Fruit fly (Drosophila melanogaster) whole organism, embryonic: Measurements from ENCODE around the gene CG32855.

Experiments used
- Asciz ChIP-seq: fragments of 200-800 bp; sonication (Bioruptor generic); optimal IDR thresholded peaks from 2 replicates; lab custom pipeline; 2017; ENCODE audit warnings: missing biosample characterization, mild to moderate bottlenecking, missing genetic modification characterization, missing genetic modification reagents
- Awh ChIP-seq: fragments of 200-800 bp; sonication (Bioruptor generic); IDR thresholded peaks from 2 replicates; pipeline ENCODE4, ENCODE4 v1.3.6; 2022; ENCODE audit warnings: missing biosample characterization, missing genetic modification characterization
- B-H2 ChIP-seq: fragments of 200-800 bp; sonication (Bioruptor generic); optimal IDR thresholded peaks from 2 replicates; lab custom pipeline; 2018; ENCODE audit warnings: missing biosample characterization, mild to moderate bottlenecking, missing genetic modification characterization
- Bgb ChIP-seq: fragments of 200-800 bp; sonication (Bioruptor generic); IDR thresholded peaks from 2 replicates; pipeline ENCODE4 v1.3.6; 2022; ENCODE audit warnings: missing biosample characterization, missing genetic modification characterization; ENCODE audit not compliant: partially characterized antibody
- CG1024 ChIP-seq: fragments of 200-800 bp; sonication (Bioruptor generic); IDR thresholded peaks from 2 replicates; pipeline ENCODE4 v1.3.6; 2022; ENCODE audit warnings: missing biosample characterization, missing genetic modification characterization
- CG10462 ChIP-seq: fragments of 200-800 bp; sonication (Bioruptor generic); optimal IDR thresholded peaks from 2 replicates; lab custom pipeline; 2016; ENCODE audit warnings: missing biosample characterization, missing genetic modification characterization
- CG10959 ChIP-seq: fragments of 200-800 bp; sonication (Bioruptor generic); IDR thresholded peaks from 2 replicates; pipeline ENCODE4 v1.3.6; 2022; ENCODE audit warnings: missing biosample characterization, missing genetic modification characterization
- CG1233 ChIP-seq: fragments of 200-800 bp; sonication (Bioruptor generic); optimal IDR thresholded peaks from 4 replicates; lab custom pipeline; 2018; ENCODE audit warnings: missing biosample characterization, mild to moderate bottlenecking, missing genetic modification characterization
- CG12659 ChIP-seq: fragments of 200-800 bp; sonication (Bioruptor generic); optimal IDR thresholded peaks from 3 replicates; lab custom pipeline; 2017; ENCODE audit warnings: mild to moderate bottlenecking, missing biosample characterization, missing genetic modification reagents, missing genetic modification characterization
- CG15011 ChIP-seq: fragments of 200-800 bp; sonication (Bioruptor generic); optimal IDR thresholded peaks from 3 replicates; lab custom pipeline; 2018; ENCODE audit warnings: missing biosample characterization, mild to moderate bottlenecking, missing genetic modification characterization
- CG16815 ChIP-seq: fragments of 200-800 bp; sonication (Bioruptor generic); optimal IDR thresholded peaks from 3 replicates; lab custom pipeline; 2017; ENCODE audit warnings: missing biosample characterization, mild to moderate bottlenecking, missing genetic modification characterization
- CG18476 ChIP-seq: fragments of 200-800 bp; sonication (Bioruptor generic); optimal IDR thresholded peaks from 2 replicates; lab custom pipeline; 2016; ENCODE audit warnings: missing biosample characterization, mild to moderate bottlenecking, missing genetic modification characterization
- CG2129 ChIP-seq: fragments of 200-800 bp; sonication (Bioruptor generic); IDR thresholded peaks from 2 replicates; pipeline ENCODE4 v1.3.6; 2022; ENCODE audit warnings: missing biosample characterization, missing genetic modification characterization; ENCODE audit not compliant: partially characterized antibody
- CG30020 ChIP-seq: fragments of 200-800 bp; optimal IDR thresholded peaks from 2 replicates; lab custom pipeline; 2019; ENCODE audit warnings: missing biosample characterization, mild to moderate bottlenecking, missing genetic modification characterization, moderate library complexity
- CG4282 ChIP-seq: fragments of 200-800 bp; sonication (Bioruptor generic); optimal IDR thresholded peaks from 2 replicates; lab custom pipeline; 2016; ENCODE audit warnings: missing biosample characterization, missing genetic modification characterization
- CG43689 ChIP-seq: fragments of 200-800 bp; sonication (Bioruptor generic); IDR thresholded peaks from 2 replicates; pipeline ENCODE4 v1.3.6; 2022; ENCODE audit warnings: missing biosample characterization, missing genetic modification characterization
- CG5180 ChIP-seq: fragments of 200-800 bp; sonication (Bioruptor generic); optimal IDR thresholded peaks from 3 replicates; lab custom pipeline; 2017; ENCODE audit warnings: missing biosample characterization, missing genetic modification characterization, mild to moderate bottlenecking, moderate library complexity, missing genetic modification reagents
- CG5953 ChIP-seq: fragments of 200-800 bp; sonication (Bioruptor generic); IDR thresholded peaks from 2 replicates; pipeline ENCODE4 v1.3.6; 2022; ENCODE audit warnings: missing biosample characterization, missing genetic modification characterization
- CG7372 ChIP-seq: fragments of 200-800 bp; sonication (Bioruptor generic); IDR thresholded peaks from 2 replicates; pipeline ENCODE4 v1.3.6; 2022; ENCODE audit warnings: missing biosample characterization, missing genetic modification characterization
- CG8388 ChIP-seq: fragments of 200-800 bp; sonication (Bioruptor generic); optimal IDR thresholded peaks from 2 replicates; lab custom pipeline; 2019; ENCODE audit warnings: missing biosample characterization, mild to moderate bottlenecking, missing genetic modification characterization, moderate library complexity
- CG9609 ChIP-seq: fragments of 200-800 bp; sonication (Bioruptor generic); optimal IDR thresholded peaks from 3 replicates; lab custom pipeline; 2016; ENCODE audit warnings: missing biosample characterization, missing genetic modification characterization
- CG9817 ChIP-seq: fragments of 200-800 bp; sonication (Bioruptor generic); optimal IDR thresholded peaks from 2 replicates; lab custom pipeline; 2018; ENCODE audit warnings: missing biosample characterization, mild to moderate bottlenecking, missing genetic modification characterization, moderate library complexity
- CG9932 ChIP-seq: fragments of 200-800 bp; sonication (Bioruptor generic); IDR thresholded peaks from 2 replicates; pipeline ENCODE4 v1.3.6; 2022; ENCODE audit warnings: missing biosample characterization, missing genetic modification characterization
- CrebB ChIP-seq: fragments of 200-800 bp; sonication (Bioruptor generic); optimal IDR thresholded peaks from 3 replicates; lab custom pipeline; 2018; ENCODE audit warnings: missing biosample characterization, mild to moderate bottlenecking, missing genetic modification characterization
- Dek ChIP-seq: fragments of 200-800 bp; sonication (Bioruptor generic); optimal IDR thresholded peaks from 3 replicates; lab custom pipeline; 2019; ENCODE audit warnings: missing biosample characterization, mild to moderate bottlenecking, missing genetic modification characterization, moderate library complexity
- H2.0 ChIP-seq: fragments of 200-800 bp; sonication (Bioruptor generic); IDR thresholded peaks from 2 replicates; pipeline ENCODE4 v1.3.6; 2022; ENCODE audit warnings: missing biosample characterization, missing genetic modification characterization
- HmgD ChIP-seq: fragments of 200-800 bp; sonication (Bioruptor generic); optimal IDR thresholded peaks from 3 replicates; lab custom pipeline; 2016; ENCODE audit warnings: missing biosample characterization, missing genetic modification characterization
- Kr ChIP-seq: fragments of 200-800 bp; sonication (Bioruptor generic); optimal IDR thresholded peaks from 2 replicates; lab custom pipeline; 2017; ENCODE audit warnings: missing biosample characterization, mild to moderate bottlenecking, missing genetic modification characterization
- Six4 ChIP-seq: fragments of 200-800 bp; sonication (Bioruptor generic); optimal IDR thresholded peaks from 2 replicates; lab custom pipeline; 2016; ENCODE audit warnings: missing biosample characterization, missing genetic modification characterization
- Sox100B ChIP-seq: fragments of 200-800 bp; sonication (Bioruptor generic); optimal IDR thresholded peaks from 3 replicates; lab custom pipeline; 2018; ENCODE audit warnings: missing biosample characterization, mild to moderate bottlenecking, missing genetic modification characterization
- Sox102F ChIP-seq: fragments of 200-800 bp; sonication (Bioruptor generic); optimal IDR thresholded peaks from 2 replicates; lab custom pipeline; 2018; ENCODE audit warnings: missing biosample characterization, mild to moderate bottlenecking, missing genetic modification characterization, moderate library complexity
- Trl ChIP-seq, 3 experiments: fragments of >200 bp in 2 of 3; fragments of 200-800 bp in 1 of 3; sonication (Bioruptor generic) in 1 of 3; optimal IDR thresholded peaks; 2 replicates in 1 of 3; 3 replicates in 2 of 3; lab custom pipeline; 2016 to 2017; ENCODE audit warnings: missing biosample characterization in 1 of 3, missing genetic modification characterization in 1 of 3
- Usf ChIP-seq: fragments of 200-800 bp; sonication (Bioruptor generic); optimal IDR thresholded peaks from 2 replicates; lab custom pipeline; 2017; ENCODE audit warnings: missing genotype, missing biosample characterization, missing genetic modification characterization
- amos ChIP-seq: fragments of 200-800 bp; sonication (Bioruptor generic); IDR thresholded peaks from 2 replicates; pipeline ENCODE4 v1.3.6; 2022; ENCODE audit warnings: missing biosample characterization, missing genetic modification characterization; ENCODE audit not compliant: partially characterized antibody
- aop ChIP-seq: fragments of 200-800 bp; sonication (Bioruptor generic); IDR thresholded peaks from 2 replicates; pipeline ENCODE4 v1.3.6; 2022; ENCODE audit warnings: missing biosample characterization, missing genetic modification characterization
- corto ChIP-seq: fragments of 200-800 bp; sonication (Bioruptor generic); optimal IDR thresholded peaks from 2 replicates; lab custom pipeline; 2016; ENCODE audit warnings: missing biosample characterization, mild to moderate bottlenecking, missing genetic modification characterization, moderate library complexity
- ems ChIP-seq: fragments of 200-800 bp; sonication (Bioruptor generic); optimal IDR thresholded peaks from 3 replicates; lab custom pipeline; 2016; ENCODE audit warnings: missing biosample characterization, missing genetic modification characterization
- ftz-f1 ChIP-seq: fragments of 200-800 bp; sonication (Bioruptor generic); optimal IDR thresholded peaks from 2 replicates; lab custom pipeline; 2016; ENCODE audit warnings: missing biosample characterization, missing genetic modification characterization
- hth ChIP-seq: fragments of >200 bp; optimal IDR thresholded peaks from 2 replicates; lab custom pipeline; 2017; ENCODE audit warnings: inconsistent platforms
- jumu ChIP-seq: fragments of 200-800 bp; sonication (Bioruptor generic); optimal IDR thresholded peaks from 3 replicates; lab custom pipeline; 2016; ENCODE audit warnings: missing biosample characterization, missing genetic modification characterization
- klu ChIP-seq: fragments of 200-800 bp; sonication (Bioruptor generic); IDR thresholded peaks from 2 replicates; pipeline ENCODE4 v1.3.6; 2022; ENCODE audit warnings: missing biosample characterization, missing genetic modification characterization
- nerfin-1 ChIP-seq: fragments of 200-800 bp; sonication (Bioruptor generic); optimal IDR thresholded peaks from 3 replicates; lab custom pipeline; 2019; ENCODE audit warnings: missing biosample characterization, mild to moderate bottlenecking, missing genetic modification characterization, moderate library complexity
- pan ChIP-seq, 4 experiments: fragments of >200 bp in 3 of 4; fragments of 200-800 bp in 1 of 4; sonication (Bioruptor generic) in 1 of 4; optimal IDR thresholded peaks in 3 of 4; IDR thresholded peaks in 1 of 4; 2 replicates each; pipeline versions ENCODE4 v1.3.6 to Lab custom; 2017 to 2022; ENCODE audit warnings: missing biosample characterization in 2 of 4, missing genetic modification characterization in 2 of 4, mixed read lengths in 1 of 4
- pb ChIP-seq: fragments of 200-800 bp; sonication (Bioruptor generic); optimal IDR thresholded peaks from 3 replicates; lab custom pipeline; 2016; ENCODE audit warnings: missing biosample characterization, missing genetic modification characterization
- sens ChIP-seq: fragments of 200-800 bp; sonication (Bioruptor generic); peaks from one replicate; lab custom pipeline; 2016; ENCODE audit warnings: missing biosample characterization, missing genetic modification characterization
- seq ChIP-seq: fragments of 200-800 bp; sonication (Bioruptor generic); IDR thresholded peaks from 2 replicates; pipeline ENCODE4 v1.3.6; 2022; ENCODE audit warnings: missing biosample characterization, missing genetic modification characterization
- sima ChIP-seq: fragments of 200-800 bp; sonication (Bioruptor generic); optimal IDR thresholded peaks from 2 replicates; lab custom pipeline; 2016; ENCODE audit warnings: missing biosample characterization, missing genetic modification characterization
- sna ChIP-seq: fragments of 200-800 bp; sonication (Bioruptor generic); IDR thresholded peaks from 2 replicates; pipeline ENCODE4 v1.3.6; 2022; ENCODE audit warnings: missing biosample characterization, missing genetic modification characterization; ENCODE audit not compliant: partially characterized antibody
- sob ChIP-seq: fragments of 200-800 bp; sonication (Bioruptor generic); IDR thresholded peaks from 2 replicates; pipeline ENCODE4 v1.3.6; 2022; ENCODE audit warnings: missing biosample characterization, missing genetic modification characterization
- sug ChIP-seq: fragments of 200-800 bp; optimal IDR thresholded peaks from 2 replicates; lab custom pipeline; 2019; ENCODE audit warnings: missing biosample characterization, mild to moderate bottlenecking, missing genetic modification characterization, moderate library complexity

Gene CG32855

dm6 chr3R:16050621-16051328 is 30.0 kb downstream of the CG32855 start, which contains the start of gene msps (continued):
- TF ChIP-seq CG43689 (GFP tag; lab: Robert Waterston, UW), result no peak
- no peak for TF ChIP-seq seq (GFP tag; lab: Robert Waterston, UW)
- no peak for TF ChIP-seq HmgD (GFP tag; lab: Kevin White, UChicago)
- no peak for TF ChIP-seq Asciz (GFP tag; lab: Kevin White, UChicago)
- no peak for TF ChIP-seq CG1024 (GFP tag; lab: Robert Waterston, UW)
- TF ChIP-seq CG18476 (GFP tag; lab: Kevin White, UChicago), result no peak
- TF ChIP-seq CG30020 (tag; lab: Kevin White, UChicago), result no peak
- peak; percentile 58; the same call in 1 of the 2 replicates for TF ChIP-seq Bgb (GFP tag; lab: Robert Waterston, UW)
- no peak for TF ChIP-seq sima (GFP tag; lab: Kevin White, UChicago)
- TF ChIP-seq Trl (optimal IDR thresholded peaks at IDR 0.05; lab: Kevin White, UChicago), result no peak
- no peak for TF ChIP-seq Trl (GFP tag; optimal IDR thresholded peaks at IDR 0.05; lab: Kevin White, UChicago)
- no peak for TF ChIP-seq CG2129
- no peak for TF ChIP-seq jumu (GFP tag; lab: Kevin White, UChicago)
- no peak for TF ChIP-seq Kr
- TF ChIP-seq B-H2, result no peak
- no peak for TF ChIP-seq CG7372 (GFP tag; lab: Robert Waterston, UW)
- TF ChIP-seq sug (tag; lab: Kevin White, UChicago), result no peak
- TF ChIP-seq corto (GFP tag; lab: Kevin White, UChicago), result no peak
- TF ChIP-seq amos (GFP tag; lab: Robert Waterston, UW), result no peak
- no peak for TF ChIP-seq Sox102F (GFP tag; lab: Kevin White, UChicago)
- no peak for TF ChIP-seq ftz-f1 (GFP tag; lab: Kevin White, UChicago)
- no peak for TF ChIP-seq CG15011 (GFP tag; lab: Kevin White, UChicago)
- TF ChIP-seq CG9932 (GFP tag; lab: Robert Waterston, UW), result no peak
- TF ChIP-seq CG16815 (GFP tag; lab: Kevin White, UChicago), result no peak
- TF ChIP-seq pan (optimal IDR thresholded peaks at IDR 0.05; lab: Kevin White, UChicago), result no peak
- TF ChIP-seq pan (GFP tag; optimal IDR thresholded peaks at IDR 0.05 in 1 of 2, IDR thresholded peaks at IDR 0.05 in 1 of 2), result no peak
- no peak for TF ChIP-seq CG5953
- peak; percentile 100 for TF ChIP-seq nerfin-1 (tag; lab: Kevin White, UChicago)
- no peak for TF ChIP-seq Sox100B
- TF ChIP-seq sob (GFP tag; lab: Robert Waterston, UW), result no peak
- no peak for TF ChIP-seq CG1233 (GFP tag; lab: Kevin White, UChicago)
- TF ChIP-seq aop (GFP tag; lab: Robert Waterston, UW), result no peak
- TF ChIP-seq hth (lab: Kevin White, UChicago), result no peak
- no peak for TF ChIP-seq klu
- TF ChIP-seq sna (GFP tag; lab: Robert Waterston, UW), result no peak
- TF ChIP-seq CG9817 (tag; lab: Kevin White, UChicago), result no peak
- TF ChIP-seq CG10959 (GFP tag; lab: Robert Waterston, UW), result no peak
- no peak for TF ChIP-seq CG10462 (GFP tag; lab: Kevin White, UChicago)
- peak; percentile 77 for TF ChIP-seq sens
- no peak for TF ChIP-seq Six4 (GFP tag; lab: Kevin White, UChicago)
- TF ChIP-seq CG9609, result no peak
- TF ChIP-seq Usf, result no peak
- TF ChIP-seq CG8388 (GFP tag; lab: Kevin White, UChicago), result no peak
- no peak for TF ChIP-seq H2.0 (GFP tag; lab: Robert Waterston, UW)
- no peak for TF ChIP-seq CrebB (tag; lab: Kevin White, UChicago)
- no peak for TF ChIP-seq Dek (tag; lab: Kevin White, UChicago)
- no peak for TF ChIP-seq pb (GFP tag; lab: Kevin White, UChicago)
- no peak for TF ChIP-seq CG5180 (GFP tag; lab: Kevin White, UChicago)
- TF ChIP-seq ems (GFP tag; lab: Kevin White, UChicago), result no peak
- peak; percentile 67 for TF ChIP-seq CG12659 (GFP tag; lab: Kevin White, UChicago)
- no peak for TF ChIP-seq Awh
- TF ChIP-seq CG4282, result no peak
